Fruit fly (Drosophila melanogaster) whole organism, pupa: ENCODE results near the gene CG43064.

Experiments used
- CG10348 ChIP-seq: fragments of 200-800 bp; sonication (Bioruptor generic); IDR thresholded peaks from 2 replicates; pipeline ENCODE4 v1.3.6; 2022; ENCODE audit warnings: missing biosample characterization, missing genetic modification characterization
- CG12605 ChIP-seq: fragments of 200-800 bp; sonication (Bioruptor generic); IDR thresholded peaks from 2 replicates; pipeline ENCODE4 v1.3.6; 2022; ENCODE audit warnings: missing biosample characterization, missing genetic modification characterization
- CG13204 ChIP-seq: fragments of 200-800 bp; sonication (Bioruptor generic); optimal IDR thresholded peaks from 2 replicates; lab custom pipeline; 2018; ENCODE audit warnings: missing biosample characterization, mild to moderate bottlenecking, missing genetic modification characterization, moderate library complexity
- CG14655 ChIP-seq: fragments of 200-800 bp; sonication (Bioruptor generic); optimal IDR thresholded peaks from 3 replicates; lab custom pipeline; 2017; ENCODE audit warnings: mild to moderate bottlenecking, missing biosample characterization, missing genetic modification reagents, missing genetic modification characterization
- CG15710 ChIP-seq: fragments of 200-800 bp; sonication (Bioruptor generic); optimal IDR thresholded peaks from 2 replicates; lab custom pipeline; 2018; ENCODE audit warnings: missing biosample characterization, mild to moderate bottlenecking, missing genetic modification characterization, moderate library complexity
- CG17806 ChIP-seq: fragments of 200-800 bp; sonication (Bioruptor generic); optimal IDR thresholded peaks from 2 replicates; lab custom pipeline; 2018; ENCODE audit warnings: missing biosample characterization, mild to moderate bottlenecking, missing genetic modification characterization, moderate library complexity
- CG32121 ChIP-seq: fragments of 200-800 bp; sonication (Bioruptor generic); IDR thresholded peaks from 2 replicates; pipeline ENCODE4 v1.3.6; 2022; ENCODE audit warnings: missing biosample characterization, missing genetic modification characterization
- CG34367 ChIP-seq: fragments of 200-800 bp; sonication (Bioruptor generic); optimal IDR thresholded peaks from 2 replicates; lab custom pipeline; 2018; ENCODE audit warnings: missing biosample characterization, mild to moderate bottlenecking, missing genetic modification characterization
- CG4496 ChIP-seq: fragments of 200-800 bp; sonication (Bioruptor generic); IDR thresholded peaks from 3 replicates; pipeline ENCODE4 v1.3.6; 2022; ENCODE audit warnings: missing biosample characterization, missing genetic modification characterization
- CG8159 ChIP-seq: fragments of 200-800 bp; sonication (Bioruptor generic); optimal IDR thresholded peaks from 3 replicates; lab custom pipeline; 2018; ENCODE audit warnings: missing biosample characterization, mild to moderate bottlenecking, missing genetic modification characterization, moderate library complexity
- CG8301 ChIP-seq: fragments of 200-800 bp; sonication (Bioruptor generic); optimal IDR thresholded peaks from 2 replicates; lab custom pipeline; 2018; ENCODE audit warnings: missing biosample characterization, mild to moderate bottlenecking, missing genetic modification characterization
- CG9948 ChIP-seq: fragments of 200-800 bp; sonication (Bioruptor generic); optimal IDR thresholded peaks from 2 replicates; lab custom pipeline; 2018; ENCODE audit warnings: missing biosample characterization, mild to moderate bottlenecking, missing genetic modification characterization, moderate library complexity
- D1 ChIP-seq: fragments of 200-800 bp; sonication (Bioruptor generic); optimal IDR thresholded peaks from 2 replicates; lab custom pipeline; 2018; ENCODE audit warnings: missing biosample characterization, mild to moderate bottlenecking, missing genetic modification characterization, moderate library complexity
- EcR ChIP-seq: fragments of 200-800 bp; sonication (Bioruptor generic); optimal IDR thresholded peaks from 3 replicates; lab custom pipeline; 2019; ENCODE audit warnings: missing biosample characterization, missing genetic modification characterization, mild to moderate bottlenecking, moderate library complexity, missing genetic modification reagents
- Ets98B ChIP-seq: fragments of 200-800 bp; sonication (Bioruptor generic); IDR thresholded peaks from 2 replicates; pipeline ENCODE4 v1.3.6; 2022; ENCODE audit warnings: missing biosample characterization, missing genetic modification characterization
- Pif1A ChIP-seq: fragments of 200-800 bp; sonication (Bioruptor generic); optimal IDR thresholded peaks from 3 replicates; lab custom pipeline; 2016; ENCODE audit warnings: missing biosample characterization, missing genetic modification characterization
- Pif1B ChIP-seq: fragments of 200-800 bp; sonication (Bioruptor generic); optimal IDR thresholded peaks from 3 replicates; lab custom pipeline; 2016; ENCODE audit warnings: missing biosample characterization, missing genetic modification characterization
- Snoo ChIP-seq: fragments of 200-800 bp; sonication (Bioruptor generic); optimal IDR thresholded peaks from 3 replicates; lab custom pipeline; 2017; ENCODE audit warnings: missing biosample characterization, mild to moderate bottlenecking, missing genetic modification characterization, inconsistent platforms
- fd96Ca ChIP-seq: fragments of 200-800 bp; sonication (Bioruptor generic); IDR thresholded peaks from 3 replicates; pipeline ENCODE4 v1.3.6; 2022; ENCODE audit warnings: missing biosample characterization, missing genetic modification characterization
- gl ChIP-seq: fragments of 200-800 bp; sonication (Bioruptor generic); optimal IDR thresholded peaks from 2 replicates; lab custom pipeline; 2018; ENCODE audit warnings: missing biosample characterization, mild to moderate bottlenecking, missing genetic modification characterization
- rn ChIP-seq: fragments of 200-800 bp; sonication (Bioruptor generic); IDR thresholded peaks from 2 replicates; pipeline ENCODE4 v1.3.6; 2022; ENCODE audit warnings: missing biosample characterization, missing genetic modification characterization

Gene CG43064

dm6 chr3L:11869328-11869727 lies 32.8 kb upstream of the CG43064 start:
- TF ChIP-seq CG8159: peak; percentile 13
- TF ChIP-seq Pif1A (GFP tag; lab: Kevin White, UChicago): no peak
- TF ChIP-seq CG4496 (GFP tag; lab: Robert Waterston, UW): no peak
- TF ChIP-seq rn: no peak
- TF ChIP-seq Ets98B (GFP tag; lab: Robert Waterston, UW): no peak
- TF ChIP-seq fd96Ca (GFP tag; lab: Robert Waterston, UW): no peak
- no peak for TF ChIP-seq Pif1B (GFP tag; lab: Kevin White, UChicago)
- TF ChIP-seq Snoo (tag; lab: Kevin White, UChicago): no peak
- TF ChIP-seq, all 21 proteins: peak for 1

DNA sequence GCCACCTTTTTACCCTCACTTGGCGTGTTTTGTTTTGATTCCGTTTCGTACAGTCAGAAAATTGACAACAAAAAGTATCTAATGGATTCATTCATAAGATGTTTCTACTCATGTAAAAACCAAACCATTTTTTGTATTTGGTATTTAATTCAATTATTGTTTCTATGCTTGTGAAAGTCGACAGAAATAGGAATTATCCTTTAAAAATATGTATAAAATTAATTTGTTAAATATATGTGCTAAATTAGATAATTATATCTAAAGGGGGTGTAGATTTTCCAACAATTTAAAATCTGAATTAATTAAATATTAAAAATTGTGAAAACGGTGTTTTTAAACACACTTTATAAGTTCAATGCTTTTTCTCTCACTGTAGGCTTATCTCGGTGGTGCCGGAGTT lies 27.1 kb upstream of the CG43064 start:
- no peak for TF ChIP-seq CG4496 (GFP tag; lab: Robert Waterston, UW)
- no peak for TF ChIP-seq CG13204 (GFP tag; lab: Kevin White, UChicago)
- TF ChIP-seq Ets98B (GFP tag; lab: Robert Waterston, UW): no peak
- no peak for TF ChIP-seq gl (tag; lab: Kevin White, UChicago)
- TF ChIP-seq CG32121 (GFP tag; lab: Robert Waterston, UW): no peak
- no peak for TF ChIP-seq CG8301 (tag; lab: Kevin White, UChicago)
- TF ChIP-seq CG9948 (tag; lab: Kevin White, UChicago): peak; percentile 21
- TF ChIP-seq CG8159: peak; percentile 69
- TF ChIP-seq rn: no peak
- TF ChIP-seq EcR (GFP tag; lab: Kevin White, UChicago): no peak
- no peak for TF ChIP-seq fd96Ca (GFP tag; lab: Robert Waterston, UW)
- no peak for TF ChIP-seq CG34367
- TF ChIP-seq CG14655: peak; percentile 37
- no peak for TF ChIP-seq D1
- no peak for TF ChIP-seq CG17806
- TF ChIP-seq CG12605 (GFP tag; lab: Robert Waterston, UW): no peak
- no peak for TF ChIP-seq Snoo (tag; lab: Kevin White, UChicago)
- TF ChIP-seq CG15710: peak; percentile 30
- no peak for TF ChIP-seq Pif1B (GFP tag; lab: Kevin White, UChicago)
- no peak for TF ChIP-seq CG10348 (GFP tag; lab: Robert Waterston, UW)
- TF ChIP-seq Pif1A (GFP tag; lab: Kevin White, UChicago): no peak
- TF ChIP-seq, all 21 proteins: peak for 4

DNA sequence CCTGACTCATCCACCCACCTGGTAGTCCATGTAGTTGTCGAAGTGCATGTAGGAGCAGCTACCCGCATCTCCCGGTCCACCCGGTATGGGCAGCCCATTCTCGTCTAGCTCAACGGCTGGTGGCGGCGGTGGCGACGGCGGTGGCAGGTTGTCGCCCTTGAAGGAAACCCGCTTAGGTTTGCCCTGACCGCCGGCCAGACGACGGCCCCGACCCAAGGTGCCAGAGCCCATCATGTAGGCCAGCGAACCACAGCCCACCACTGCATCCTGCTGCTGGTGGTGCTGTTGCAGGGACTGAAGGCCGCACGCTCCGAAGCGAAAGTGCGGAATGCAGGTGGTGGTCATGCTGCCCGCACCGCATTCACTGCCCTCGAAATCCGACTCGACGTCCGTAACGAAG lies 25.7 kb upstream of the CG43064 start:
- TF ChIP-seq Snoo (tag; lab: Kevin White, UChicago) (no peak), rn (no peak), EcR (GFP tag; lab: Kevin White, UChicago) (no peak), CG12605 (GFP tag; lab: Robert Waterston, UW) (no peak), D1 (no peak)

DNA sequence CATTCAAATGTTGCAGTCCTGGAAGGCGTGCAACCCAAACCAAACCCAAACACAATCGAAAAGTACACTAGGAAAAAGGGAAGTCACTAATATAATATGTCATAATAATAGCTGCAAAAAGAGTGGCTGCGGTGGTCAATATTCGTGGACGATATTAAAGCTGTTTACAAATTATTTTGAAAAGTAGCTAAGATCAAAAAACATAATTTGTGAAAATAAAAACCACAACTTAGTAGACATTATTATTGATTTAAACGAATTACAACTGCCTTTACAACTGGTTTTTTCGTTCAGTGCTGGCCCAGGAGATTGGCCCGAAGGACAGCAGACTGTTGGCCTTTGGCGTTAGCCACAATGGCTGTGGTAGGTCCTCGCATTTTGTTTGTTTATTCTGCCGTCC lies 22.2 kb upstream of the CG43064 start:
- TF ChIP-seq EcR (GFP tag; lab: Kevin White, UChicago): no peak
- TF ChIP-seq CG34367: no peak
- TF ChIP-seq rn: no peak
- TF ChIP-seq Snoo (tag; lab: Kevin White, UChicago): no peak
- TF ChIP-seq CG8301 (tag; lab: Kevin White, UChicago): no peak
- TF ChIP-seq CG14655: no peak

dm6 chr3L:11852924-11853323 lies 16.4 kb upstream of the CG43064 start:
- TF ChIP-seq CG8301 (tag; lab: Kevin White, UChicago): no peak
- no peak for TF ChIP-seq CG17806
- no peak for TF ChIP-seq CG10348 (GFP tag; lab: Robert Waterston, UW)
- TF ChIP-seq CG32121 (GFP tag; lab: Robert Waterston, UW): no peak
- TF ChIP-seq CG14655: no peak
- TF ChIP-seq fd96Ca (GFP tag; lab: Robert Waterston, UW): no peak
- no peak for TF ChIP-seq Ets98B (GFP tag; lab: Robert Waterston, UW)
- no peak for TF ChIP-seq Snoo (tag; lab: Kevin White, UChicago)
- no peak for TF ChIP-seq CG9948 (tag; lab: Kevin White, UChicago)

DNA sequence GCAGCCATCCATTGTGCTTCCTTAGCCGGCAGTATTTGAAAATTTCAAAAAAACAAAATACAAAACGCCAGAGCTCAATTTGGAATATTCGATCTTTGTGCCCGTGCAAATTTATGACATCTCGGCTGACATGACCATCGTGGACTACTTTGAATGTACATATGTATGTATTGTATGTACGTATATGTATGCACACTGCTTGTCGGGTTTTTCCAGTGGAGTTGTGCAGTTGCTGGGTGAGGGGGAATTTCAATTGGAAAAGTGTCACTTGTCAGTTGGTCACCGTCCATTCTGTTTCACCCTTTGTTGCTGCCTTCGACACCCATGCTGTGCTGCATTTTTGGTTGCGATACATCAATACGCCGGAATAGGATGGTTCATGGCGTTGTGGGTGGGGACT lies 11.2 kb upstream of the CG43064 start, which contains the start of gene CG12521:
Gene CG12521 (minus strand): TSS at position 101 of the 400 bp plus-strand sequence.
- TF ChIP-seq CG15710: no peak

- TF ChIP-seq D1 (no peak), Pif1B (GFP tag; lab: Kevin White, UChicago) (no peak), CG10348 (GFP tag; lab: Robert Waterston, UW) (no peak), CG15710 (no peak), CG12605 (GFP tag; lab: Robert Waterston, UW) (no peak), CG32121 (GFP tag; lab: Robert Waterston, UW) (no peak), CG8159 (no peak), CG34367 (no peak), CG13204 (GFP tag; lab: Kevin White, UChicago) (no peak), Ets98B (GFP tag; lab: Robert Waterston, UW) (no peak), CG17806 (no peak), CG9948 (tag; lab: Kevin White, UChicago) (no peak), EcR (GFP tag; lab: Kevin White, UChicago) (no peak), fd96Ca (GFP tag; lab: Robert Waterston, UW) (no peak)
These were observed 3.2 kb downstream of the CG43064 start, which contains the start of gene CycA for dm6 chr3L:11833296-11833717. CycA (minus strand) TSS chr3L:11833578.
